Fruit fly (Drosophila melanogaster) whole organism, embryonic: Measurements from ENCODE around the gene Ir31a.

Experiments
- CG1024 ChIP-seq: fragments of 200-800 bp; sonication (Bioruptor generic); IDR thresholded peaks from 2 replicates; pipeline ENCODE4 v1.3.6; 2022; ENCODE audit warnings: missing biosample characterization, missing genetic modification characterization
- CG12071 ChIP-seq: fragments of 200-800 bp; sonication (Bioruptor generic); optimal IDR thresholded peaks from 3 replicates; lab custom pipeline; 2018; ENCODE audit warnings: missing biosample characterization, mild to moderate bottlenecking, missing genetic modification characterization
- CG12236 ChIP-seq: fragments of 200-800 bp; sonication (Bioruptor generic); optimal IDR thresholded peaks from 2 replicates; lab custom pipeline; 2016; ENCODE audit warnings: missing biosample characterization, missing genetic modification characterization
- CG1233 ChIP-seq: fragments of 200-800 bp; sonication (Bioruptor generic); optimal IDR thresholded peaks from 4 replicates; lab custom pipeline; 2018; ENCODE audit warnings: missing biosample characterization, mild to moderate bottlenecking, missing genetic modification characterization
- CG12659 ChIP-seq: fragments of 200-800 bp; sonication (Bioruptor generic); optimal IDR thresholded peaks from 3 replicates; lab custom pipeline; 2017; ENCODE audit warnings: mild to moderate bottlenecking, missing biosample characterization, missing genetic modification reagents, missing genetic modification characterization
- CG13894 ChIP-seq: fragments of 200-800 bp; sonication (Bioruptor generic); optimal IDR thresholded peaks from 3 replicates; lab custom pipeline; 2018; ENCODE audit warnings: missing biosample characterization, mild to moderate bottlenecking, missing genetic modification characterization, moderate library complexity
- CG14014 ChIP-seq: fragments of 200-800 bp; sonication (Bioruptor generic); IDR thresholded peaks from 2 replicates; pipeline ENCODE4 v1.3.6; 2022; ENCODE audit warnings: missing biosample characterization, missing genetic modification characterization
- CG17568 ChIP-seq: fragments of 200-800 bp; sonication (Bioruptor generic); optimal IDR thresholded peaks from 2 replicates; lab custom pipeline; 2018; ENCODE audit warnings: missing biosample characterization, mild to moderate bottlenecking, missing genetic modification characterization, moderate library complexity
- CG1792 ChIP-seq: fragments of 200-800 bp; sonication (Bioruptor generic); optimal IDR thresholded peaks from 2 replicates; lab custom pipeline; 2016; ENCODE audit warnings: missing biosample characterization, missing genetic modification characterization
- CG18764 ChIP-seq: fragments of 200-800 bp; sonication (Bioruptor generic); optimal IDR thresholded peaks from 3 replicates; lab custom pipeline; 2016; ENCODE audit warnings: missing biosample characterization, missing genetic modification characterization
- CG4424 ChIP-seq: fragments of 200-800 bp; sonication (Bioruptor generic); optimal IDR thresholded peaks from 3 replicates; lab custom pipeline; 2016; ENCODE audit warnings: missing biosample characterization, missing genetic modification characterization
- CG5245 ChIP-seq: fragments of 200-800 bp; sonication (Bioruptor generic); optimal IDR thresholded peaks from 3 replicates; lab custom pipeline; 2016; ENCODE audit warnings: missing biosample characterization, missing genetic modification characterization
- CG6854 ChIP-seq: fragments of 200-800 bp; sonication (Bioruptor generic); optimal IDR thresholded peaks from 3 replicates; lab custom pipeline; 2017; ENCODE audit warnings: missing biosample characterization, mild to moderate bottlenecking, missing genetic modification characterization
- CG7839 ChIP-seq: fragments of 200-800 bp; sonication (Bioruptor generic); optimal IDR thresholded peaks from 3 replicates; lab custom pipeline; 2018; ENCODE audit warnings: missing biosample characterization, mild to moderate bottlenecking, missing genetic modification characterization, moderate library complexity
- CG9727 ChIP-seq: fragments of 200-800 bp; sonication (Bioruptor generic); optimal IDR thresholded peaks from 3 replicates; lab custom pipeline; 2017; ENCODE audit warnings: missing biosample characterization, mild to moderate bottlenecking, missing genetic modification characterization
- CG9876 ChIP-seq: fragments of 200-800 bp; sonication (Bioruptor generic); optimal IDR thresholded peaks from 2 replicates; lab custom pipeline; 2016; ENCODE audit warnings: missing biosample characterization, missing genetic modification characterization
- D19A ChIP-seq: fragments of 200-800 bp; optimal IDR thresholded peaks from 3 replicates; lab custom pipeline; 2019; ENCODE audit warnings: missing biosample characterization, mild to moderate bottlenecking, missing genetic modification characterization, moderate library complexity
- Dad ChIP-seq: fragments of 200-800 bp; sonication (Bioruptor generic); optimal IDR thresholded peaks from 3 replicates; lab custom pipeline; 2016; ENCODE audit warnings: missing biosample characterization, missing genetic modification characterization
- Deaf1 ChIP-seq: fragments of 200-800 bp; optimal IDR thresholded peaks from 3 replicates; lab custom pipeline; 2019; ENCODE audit warnings: missing biosample characterization, mild to moderate bottlenecking, missing genetic modification characterization, moderate library complexity
- Ets65A ChIP-seq: fragments of 200-800 bp; sonication (Bioruptor generic); peaks from one replicate; lab custom pipeline; 2016; ENCODE audit warnings: missing biosample characterization, missing genetic modification characterization
- Hey ChIP-seq: fragments of 200-800 bp; sonication (Bioruptor generic); optimal IDR thresholded peaks from 3 replicates; lab custom pipeline; 2018; ENCODE audit warnings: missing biosample characterization, mild to moderate bottlenecking, missing genetic modification characterization
- Hmr ChIP-seq: fragments of 200-800 bp; sonication (Bioruptor generic); optimal IDR thresholded peaks from 3 replicates; lab custom pipeline; 2017; ENCODE audit warnings: mild to moderate bottlenecking, missing biosample characterization, missing genetic modification reagents, missing genetic modification characterization
- Hr39 ChIP-seq: fragments of >200 bp; optimal IDR thresholded peaks from 2 replicates; lab custom pipeline; 2017
- Hr78 ChIP-seq, 2 experiments: fragments of 200-800 bp in 1 of 2; fragments of >200 bp in 1 of 2; sonication (Bioruptor generic) in 1 of 2; optimal IDR thresholded peaks; 2 replicates each; lab custom pipeline; 2017 to 2019; ENCODE audit warnings: missing biosample characterization in 2 of 2, missing genetic modification characterization in 2 of 2, mild to moderate bottlenecking in 1 of 2, moderate library complexity in 1 of 2
- Lim3 ChIP-seq: fragments of 200-800 bp; sonication (Bioruptor generic); IDR thresholded peaks from 2 replicates; pipeline ENCODE4 v1.3.6; 2022; ENCODE audit warnings: missing biosample characterization, missing genetic modification characterization
- Lpt ChIP-seq: fragments of >200 bp; optimal IDR thresholded peaks from 2 replicates; lab custom pipeline; 2018; ENCODE audit warnings: missing biosample characterization, missing genetic modification characterization
- MTF-1 ChIP-seq: fragments of 200-800 bp; sonication (Bioruptor generic); optimal IDR thresholded peaks from 2 replicates; lab custom pipeline; 2018; ENCODE audit warnings: missing biosample characterization, mild to moderate bottlenecking, missing genetic modification characterization, borderline replicate concordance
- Max ChIP-seq: fragments of 200-800 bp; sonication (Bioruptor generic); optimal IDR thresholded peaks from 2 replicates; lab custom pipeline; 2016; ENCODE audit warnings: missing biosample characterization, mild to moderate bottlenecking, missing genetic modification characterization
- Meics ChIP-seq: fragments of 200-800 bp; sonication (Bioruptor generic); optimal IDR thresholded peaks from 2 replicates; lab custom pipeline; 2017; ENCODE audit warnings: missing biosample characterization, mild to moderate bottlenecking, missing genetic modification characterization
- NK7.1 ChIP-seq: fragments of 200-800 bp; sonication (Bioruptor generic); optimal IDR thresholded peaks from 3 replicates; lab custom pipeline; 2016; ENCODE audit warnings: missing biosample characterization, missing genetic modification characterization
- NfI ChIP-seq: fragments of 200-800 bp; sonication (Bioruptor generic); optimal IDR thresholded peaks from 3 replicates; lab custom pipeline; 2018; ENCODE audit warnings: missing biosample characterization, mild to moderate bottlenecking, missing genetic modification characterization, moderate library complexity
- Oaz ChIP-seq: fragments of 200-800 bp; sonication (Bioruptor generic); IDR thresholded peaks from 2 replicates; pipeline ENCODE4 v1.3.6; 2022; ENCODE audit warnings: missing biosample characterization, missing genetic modification characterization
- Ptx1 ChIP-seq: fragments of 200-800 bp; sonication (Bioruptor generic); IDR thresholded peaks from 2 replicates; pipeline ENCODE4 v1.3.6; 2022; ENCODE audit warnings: missing biosample characterization, missing genetic modification characterization
- Tbp ChIP-seq: fragments of >200 bp; optimal IDR thresholded peaks from 2 replicates; lab custom pipeline; 2018; ENCODE audit warnings: missing biosample characterization, missing genetic modification characterization
- aop ChIP-seq: fragments of 200-800 bp; sonication (Bioruptor generic); IDR thresholded peaks from 2 replicates; pipeline ENCODE4 v1.3.6; 2022; ENCODE audit warnings: missing biosample characterization, missing genetic modification characterization
- btn ChIP-seq: fragments of 200-800 bp; sonication (Bioruptor generic); optimal IDR thresholded peaks from 2 replicates; lab custom pipeline; 2016; ENCODE audit warnings: missing biosample characterization, missing genetic modification characterization
- crc ChIP-seq: fragments of 200-800 bp; sonication (Bioruptor generic); optimal IDR thresholded peaks from 2 replicates; lab custom pipeline; 2016; ENCODE audit warnings: missing biosample characterization, missing genetic modification characterization
- cwo ChIP-seq: fragments of 200-800 bp; sonication (Bioruptor generic); optimal IDR thresholded peaks from 3 replicates; lab custom pipeline; 2017; ENCODE audit warnings: missing biosample characterization, missing genetic modification characterization, mild to moderate bottlenecking, moderate library complexity, missing genetic modification reagents
- gem ChIP-seq: fragments of 200-800 bp; sonication (Bioruptor generic); optimal IDR thresholded peaks from 2 replicates; lab custom pipeline; 2019; ENCODE audit warnings: missing biosample characterization, mild to moderate bottlenecking, missing genetic modification characterization, moderate library complexity
- klu ChIP-seq: fragments of 200-800 bp; sonication (Bioruptor generic); IDR thresholded peaks from 2 replicates; pipeline ENCODE4 v1.3.6; 2022; ENCODE audit warnings: missing biosample characterization, missing genetic modification characterization
- oc ChIP-seq: fragments of 200-800 bp; sonication (Bioruptor generic); optimal IDR thresholded peaks from 2 replicates; lab custom pipeline; 2018; ENCODE audit warnings: missing biosample characterization, mild to moderate bottlenecking, missing genetic modification characterization, moderate library complexity
- pan ChIP-seq, 4 experiments: fragments of >200 bp in 3 of 4; fragments of 200-800 bp in 1 of 4; sonication (Bioruptor generic) in 1 of 4; optimal IDR thresholded peaks in 3 of 4; IDR thresholded peaks in 1 of 4; 2 replicates each; pipeline versions ENCODE4 v1.3.6 to Lab custom; 2017 to 2022; ENCODE audit warnings: missing biosample characterization in 2 of 4, missing genetic modification characterization in 2 of 4, mixed read lengths in 1 of 4
- pho ChIP-seq: fragments of 200-800 bp; sonication (Bioruptor generic); optimal IDR thresholded peaks from 2 replicates; lab custom pipeline; 2016; ENCODE audit warnings: missing biosample characterization, missing genetic modification characterization
- prd ChIP-seq, 3 experiments: fragments of >200 bp in 2 of 3; fragments of 200-800 bp in 1 of 3; sonication (Bioruptor generic) in 1 of 3; optimal IDR thresholded peaks in 2 of 3; IDR thresholded peaks in 1 of 3; 2 replicates in 2 of 3; 3 replicates in 1 of 3; pipeline versions ENCODE4 v1.3.6 to Lab custom; 2017 to 2022; ENCODE audit warnings: missing biosample characterization in 1 of 3, missing genetic modification characterization in 1 of 3
- pum ChIP-seq: fragments of 200-800 bp; sonication (Bioruptor generic); optimal IDR thresholded peaks from 2 replicates; lab custom pipeline; 2016; ENCODE audit warnings: missing biosample characterization, missing genetic modification characterization
- pzg ChIP-seq: fragments of 200-800 bp; sonication (Bioruptor generic); optimal IDR thresholded peaks from 3 replicates; lab custom pipeline; 2018; ENCODE audit warnings: missing biosample characterization, mild to moderate bottlenecking, missing genetic modification characterization, moderate library complexity
- row ChIP-seq: fragments of 200-800 bp; sonication (Bioruptor generic); IDR thresholded peaks from 3 replicates; pipeline ENCODE4 v1.3.6; 2022; ENCODE audit warnings: missing biosample characterization, missing genetic modification characterization
- sr ChIP-seq: fragments of 200-800 bp; sonication (Bioruptor generic); IDR thresholded peaks from 3 replicates; pipeline ENCODE4 v1.3.6; 2022; ENCODE audit warnings: missing biosample characterization, missing genetic modification characterization
- tio ChIP-seq: fragments of 200-800 bp; sonication (Bioruptor generic); optimal IDR thresholded peaks from 2 replicates; lab custom pipeline; 2017; ENCODE audit warnings: missing biosample characterization, missing genetic modification characterization, inconsistent platforms
- tll ChIP-seq, 2 experiments: fragments of 200-800 bp in 1 of 2; fragments of >200 bp in 1 of 2; sonication (Bioruptor generic) in 1 of 2; optimal IDR thresholded peaks; 2 replicates each; lab custom pipeline; 2017 to 2019; ENCODE audit warnings: missing biosample characterization in 2 of 2, missing genetic modification characterization in 2 of 2, mild to moderate bottlenecking in 1 of 2, moderate library complexity in 1 of 2

Gene Ir31a

DNA sequence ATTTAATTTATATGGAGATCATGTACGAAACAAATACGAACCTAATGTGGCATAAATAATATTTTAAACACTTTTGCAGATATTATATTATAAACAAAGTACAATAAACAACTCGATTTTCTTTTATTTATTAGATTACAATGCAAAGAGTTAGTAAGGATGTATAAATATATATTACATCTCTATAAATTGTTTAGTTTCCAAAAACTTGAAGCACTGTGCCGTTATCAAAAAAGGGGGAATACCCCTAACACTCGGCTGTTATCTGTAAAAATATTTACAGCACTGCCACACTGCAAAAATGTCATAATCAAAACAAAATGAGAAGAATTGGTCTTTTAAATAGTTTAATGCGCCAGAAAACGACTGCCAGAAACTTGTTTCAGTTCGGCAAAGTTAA lies 23.2 kb downstream of the Ir31a start, which contains the start of gene CG5188 (continued):
- TF ChIP-seq tio (GFP tag; lab: Kevin White, UChicago) (no peak), CG17568 (GFP tag; lab: Kevin White, UChicago) (no peak), CG13894 (tag; lab: Kevin White, UChicago) (peak; percentile 41), pzg (peak; percentile 40), Max (GFP tag; lab: Kevin White, UChicago) (peak; percentile 40), crc (no peak), pan (optimal IDR thresholded peaks at IDR 0.05; lab: Kevin White, UChicago) (no peak), pan (GFP tag; optimal IDR thresholded peaks at IDR 0.05 in 1 of 2, IDR thresholded peaks at IDR 0.05 in 1 of 2) (peak in 1 of 2 experiments; percentile 66), MTF-1 (GFP tag; lab: Kevin White, UChicago) (no peak), CG9876 (GFP tag; lab: Kevin White, UChicago) (no peak), aop (no peak), Hr39 (lab: Kevin White, UChicago) (no peak), Hmr (GFP tag; lab: Kevin White, UChicago) (no peak), CG12236 (GFP tag; lab: Kevin White, UChicago) (no peak), Deaf1 (tag; lab: Kevin White, UChicago) (no peak), CG6854 (GFP tag; lab: Kevin White, UChicago) (no peak), gem (peak; percentile 74), Tbp (GFP tag; lab: Kevin White, UChicago) (no peak), oc (tag; lab: Kevin White, UChicago) (peak; percentile 14), pho (GFP tag; lab: Kevin White, UChicago) (no peak), Hey (tag; lab: Kevin White, UChicago) (no peak), CG7839 (peak; percentile 63), cwo (GFP tag; lab: Kevin White, UChicago) (peak; percentile 27), Oaz (GFP tag; lab: Robert Waterston, UW) (no peak), CG14014 (GFP tag; lab: Robert Waterston, UW) (peak; percentile 35; the same call in 1 of the 2 replicates), btn (GFP tag; lab: Kevin White, UChicago) (no peak), Hr78 (GFP tag; optimal IDR thresholded peaks at IDR 0.05; lab: Kevin White, UChicago) (no peak), CG9727 (peak; percentile 16), Lim3 (GFP tag; lab: Robert Waterston, UW) (no peak), prd (optimal IDR thresholded peaks at IDR 0.05; lab: Kevin White, UChicago) (no peak), prd (GFP tag; IDR thresholded peaks at IDR 0.05; lab: Robert Waterston, UW) (0 out of 3 replicates have a peak, but pooled peaks have one; percentile 23), Ets65A (no peak), tll (GFP tag; optimal IDR thresholded peaks at IDR 0.05; lab: Kevin White, UChicago) (no peak), CG4424 (GFP tag; lab: Kevin White, UChicago) (peak; percentile 19), NK7.1 (GFP tag; lab: Kevin White, UChicago) (no peak), Lpt (GFP tag; lab: Kevin White, UChicago) (no peak), NfI (GFP tag; lab: Kevin White, UChicago) (peak; percentile 47), klu (GFP tag; lab: Robert Waterston, UW) (no peak), pum (GFP tag; lab: Kevin White, UChicago) (no peak), D19A (tag; lab: Kevin White, UChicago) (no peak), CG18764 (GFP tag; lab: Kevin White, UChicago) (peak; percentile 43), CG12659 (peak; percentile 50), Meics (GFP tag; lab: Kevin White, UChicago) (no peak), CG1792 (GFP tag; lab: Kevin White, UChicago) (no peak), CG5245 (GFP tag; lab: Kevin White, UChicago) (peak; percentile 7), Ptx1 (GFP tag; lab: Robert Waterston, UW) (no peak), CG12071 (no peak), Dad (GFP tag; lab: Kevin White, UChicago) (no peak), CG1233 (GFP tag; lab: Kevin White, UChicago) (no peak), sr (no peak), CG1024 (GFP tag; lab: Robert Waterston, UW) (0 out of 2 replicates have a peak, but pooled peaks have one; percentile 44), row (GFP tag; lab: Robert Waterston, UW) (peak; percentile 82)
